Fruit fly (Drosophila melanogaster): ENCODE measurements around the gene Oat.

Oat gene

DNA sequence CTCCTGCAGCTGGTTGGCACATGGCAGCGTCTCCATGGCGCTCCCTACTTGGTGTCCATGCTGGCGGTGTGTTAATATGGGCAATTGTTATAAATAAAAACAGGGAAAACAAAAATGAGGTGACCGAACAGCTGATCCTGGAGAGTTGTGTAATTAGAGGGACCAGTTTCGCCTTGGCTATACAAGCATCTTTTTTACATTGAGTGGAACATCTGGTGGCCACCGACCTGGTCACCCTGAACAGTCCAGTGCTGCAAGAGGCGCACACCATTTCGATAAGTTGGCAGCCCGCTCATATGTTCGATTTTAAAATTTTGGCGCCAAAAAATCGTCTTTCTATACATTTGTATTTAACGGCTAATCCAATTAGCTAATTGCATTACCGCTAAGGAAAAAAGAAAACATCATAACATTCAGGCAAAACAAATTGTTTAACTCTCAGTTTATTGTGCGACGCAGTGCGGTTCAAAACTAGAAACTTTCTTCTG, 37.6 kb upstream of the Oat start, which contains the start of the genes CG8765 and Gbeta76C (continued):
- peak; percentile 21 for TF ChIP-seq NfI (GFP tag; optimal IDR thresholded peaks at IDR 0.05)
- peak; percentile 64 for TF ChIP-seq Nf-YC (tag; optimal IDR thresholded peaks at IDR 0.05)
- TF ChIP-seq Dip3 (GFP tag; optimal IDR thresholded peaks at IDR 0.05), result peak; percentile 35
- no peak for TF ChIP-seq lbe (GFP tag; optimal IDR thresholded peaks at IDR 0.05)
- TF ChIP-seq HmgD (GFP tag; optimal IDR thresholded peaks at IDR 0.05), result peak; percentile 76
- TF ChIP-seq tll (GFP tag; optimal IDR thresholded peaks at IDR 0.05), result peak in 1 of 2 experiments; percentile 1
- TF ChIP-seq Abd-B (GFP tag; optimal IDR thresholded peaks at IDR 0.05), result peak; percentile 13
- TF ChIP-seq E2f2 (GFP tag; IDR thresholded peaks at IDR 0.05), result peak; percentile 99
- TF ChIP-seq kah (GFP tag; optimal IDR thresholded peaks at IDR 0.05), result no peak
- TF ChIP-seq her (GFP tag; optimal IDR thresholded peaks at IDR 0.05), result peak; percentile 65
- peak; percentile 49 for TF ChIP-seq lilli (GFP tag; optimal IDR thresholded peaks at IDR 0.05)
- TF ChIP-seq H2.0 (GFP tag; IDR thresholded peaks at IDR 0.05), result no peak
- TF ChIP-seq CG30403 (GFP tag; optimal IDR thresholded peaks at IDR 0.05), result peak; percentile 48
- no peak for TF ChIP-seq CG10462 (GFP tag; optimal IDR thresholded peaks at IDR 0.05)
- TF ChIP-seq zfh2 (GFP tag; optimal IDR thresholded peaks at IDR 0.05), result peak; percentile 65
- TF ChIP-seq pnt (GFP tag; optimal IDR thresholded peaks at IDR 0.05), result peak; percentile 34
- peak; percentile 16 for TF ChIP-seq D (optimal IDR thresholded peaks at IDR 0.05)
- TF ChIP-seq D (GFP tag; optimal IDR thresholded peaks at IDR 0.05), result no peak
- TF ChIP-seq CG3065 (GFP tag; optimal IDR thresholded peaks at IDR 0.05), result no peak
- peak; percentile 37 for TF ChIP-seq CG8924 (tag; optimal IDR thresholded peaks at IDR 0.05)
- TF ChIP-seq Nf-YB (GFP tag; optimal IDR thresholded peaks at IDR 0.05), result peak; percentile 31
- peak; percentile 30 for TF ChIP-seq pum (GFP tag; optimal IDR thresholded peaks at IDR 0.05)
- TF ChIP-seq CG13123 (GFP tag; optimal IDR thresholded peaks at IDR 0.05), result peak; percentile 24
- TF ChIP-seq CG8944 (GFP tag; optimal IDR thresholded peaks at IDR 0.05), result peak; percentile 40
- peak; percentile 22 for TF ChIP-seq oc (tag; optimal IDR thresholded peaks at IDR 0.05)
- TF ChIP-seq ci (GFP tag; IDR thresholded peaks at IDR 0.05), result peak; percentile 78; the same call in 2 of the 3 replicates
- TF ChIP-seq bcd (GFP tag; optimal IDR thresholded peaks at IDR 0.05), result peak; percentile 7
- TF ChIP-seq CG12391 (tag; optimal IDR thresholded peaks at IDR 0.05), result peak; percentile 40
- no peak for TF ChIP-seq ap (GFP tag; IDR thresholded peaks at IDR 0.05)
- peak; percentile 1 for TF ChIP-seq CG3995 (GFP tag; optimal IDR thresholded peaks at IDR 0.05)
- TF ChIP-seq Mes4 (GFP tag; optimal IDR thresholded peaks at IDR 0.05), result peak; percentile 45
- TF ChIP-seq NFAT (GFP tag; IDR thresholded peaks at IDR 0.05), result peak; percentile 74
- TF ChIP-seq Side (GFP tag; optimal IDR thresholded peaks at IDR 0.05), result peak; percentile 53
- no peak for TF ChIP-seq CG12219 (GFP tag; optimal IDR thresholded peaks at IDR 0.05)
- peak; percentile 34 for TF ChIP-seq CG9817 (tag; optimal IDR thresholded peaks at IDR 0.05)
- peak; percentile 57; the same call in 2 of the 4 replicates for TF ChIP-seq Dll (GFP tag; IDR thresholded peaks at IDR 0.05; ENCODE audit: partially characterized antibody)
- no peak for TF ChIP-seq Bdp1 (GFP tag; optimal IDR thresholded peaks at IDR 0.05)
- peak; percentile 80 for TF ChIP-seq CHES-1-like (GFP tag; optimal IDR thresholded peaks at IDR 0.05)
- TF ChIP-seq kay (GFP tag; optimal IDR thresholded peaks at IDR 0.05), result peak; percentile 6
- peak; percentile 53 for TF ChIP-seq Bteb2 (GFP tag; optimal IDR thresholded peaks at IDR 0.05)
- TF ChIP-seq CG2712 (tag; optimal IDR thresholded peaks at IDR 0.05), result peak; percentile 43
- TF ChIP-seq CG7556 (GFP tag; optimal IDR thresholded peaks at IDR 0.05), result no peak
- TF ChIP-seq hkb (optimal IDR thresholded peaks at IDR 0.05), result peak; percentile 74
- 0 out of 2 replicates have a peak, but pooled peaks have one; percentile 29 for TF ChIP-seq hkb (GFP tag; IDR thresholded peaks at IDR 0.05)
- TF ChIP-seq CG10267 (tag; optimal IDR thresholded peaks at IDR 0.05), result peak; percentile 98
- no peak for TF ChIP-seq CG5953 (GFP tag; IDR thresholded peaks at IDR 0.05)
- TF ChIP-seq CG5245 (GFP tag; optimal IDR thresholded peaks at IDR 0.05), result peak; percentile 17
- peak; percentile 74 for TF ChIP-seq Hmr (GFP tag; optimal IDR thresholded peaks at IDR 0.05)
- TF ChIP-seq Hr39 (optimal IDR thresholded peaks at IDR 0.05), result no peak
- TF ChIP-seq ken (GFP tag; IDR thresholded peaks at IDR 0.05), result 0 out of 3 replicates have a peak, but pooled peaks have one; percentile 44
- TF ChIP-seq HLH54F (GFP tag; optimal IDR thresholded peaks at IDR 0.05), result peak; percentile 42
- no peak for TF ChIP-seq CG34376 (GFP tag; optimal IDR thresholded peaks at IDR 0.05)

All from whole organism, embryonic.